Worm (Caenorhabditis elegans) whole organism, L2 larva: ENCODE results near the gene F58B3.6.

Source experiments
- R02D3.7 ChIP-seq: fragments of 150-350 bp; optimal IDR thresholded peaks from 2 replicates; lab custom pipeline; 2014; ENCODE audit warnings: missing biosample characterization, missing genetic modification characterization
- ZK546.5 ChIP-seq: sonication (generic microtip); optimal IDR thresholded peaks from 2 replicates; lab custom pipeline; 2017; ENCODE audit warnings: missing biosample characterization, missing genetic modification characterization
- alr-1 ChIP-seq: fragments of 150-350 bp; optimal IDR thresholded peaks from 2 replicates; lab custom pipeline; 2014; ENCODE audit warnings: missing biosample characterization, missing genetic modification characterization
- ama-1 ChIP-seq: fragments of 150-350 bp; optimal IDR thresholded peaks from 2 replicates; lab custom pipeline; 2018; ENCODE audit warnings: inconsistent platforms
- ceh-16 ChIP-seq: fragments of 150-350 bp; optimal IDR thresholded peaks from 2 replicates; lab custom pipeline; 2014; ENCODE audit warnings: missing biosample characterization, missing genetic modification characterization
- ceh-82 ChIP-seq: fragments of 150-350 bp; optimal IDR thresholded peaks from 2 replicates; lab custom pipeline; 2014; ENCODE audit warnings: missing biosample characterization, missing genetic modification characterization
- crh-2 ChIP-seq: sonication (generic microtip); optimal IDR thresholded peaks from 2 replicates; lab custom pipeline; 2017; ENCODE audit warnings: missing biosample characterization, missing genetic modification characterization
- egl-27 ChIP-seq: sonication (generic microtip); optimal IDR thresholded peaks from 3 replicates; lab custom pipeline; 2017; ENCODE audit warnings: missing biosample characterization, missing genetic modification reagents, missing genetic modification characterization
- elt-1 ChIP-seq: fragments of 150-350 bp; optimal IDR thresholded peaks from 2 replicates; lab custom pipeline; 2014; ENCODE audit warnings: missing biosample characterization, missing genetic modification characterization
- elt-3 ChIP-seq: sonication (generic microtip); optimal IDR thresholded peaks from 2 replicates; lab custom pipeline; 2017; ENCODE audit warnings: missing biosample characterization, missing genetic modification characterization
- fos-1 ChIP-seq: fragments of 150-350 bp; optimal IDR thresholded peaks from 2 replicates; lab custom pipeline; 2014; ENCODE audit warnings: missing biosample characterization, missing genetic modification characterization
- gmeb-1 ChIP-seq: fragments of 150-350 bp; optimal IDR thresholded peaks from 2 replicates; lab custom pipeline; 2014; ENCODE audit warnings: missing biosample characterization, missing genetic modification characterization
- lin-11 ChIP-seq: fragments of 150-350 bp; sonication (generic microtip); optimal IDR thresholded peaks from 2 replicates; lab custom pipeline; 2014; ENCODE audit warnings: missing biosample characterization, missing genetic modification characterization, inconsistent platforms, mixed read lengths
- lin-13 ChIP-seq: fragments of 150-350 bp; optimal IDR thresholded peaks from 2 replicates; lab custom pipeline; 2014; ENCODE audit warnings: missing biosample characterization, missing genetic modification reagents, missing genetic modification characterization
- lin-39 ChIP-seq: fragments of 150-350 bp; optimal IDR thresholded peaks from 2 replicates; lab custom pipeline; 2014; ENCODE audit warnings: missing biosample characterization, missing genetic modification reagents, missing genetic modification characterization
- mab-5 ChIP-seq: fragments of 150-350 bp; optimal IDR thresholded peaks from 2 replicates; lab custom pipeline; 2014; ENCODE audit warnings: missing biosample characterization, missing genetic modification characterization
- mbf-1 ChIP-seq: sonication (generic microtip); optimal IDR thresholded peaks from 2 replicates; lab custom pipeline; 2017; ENCODE audit warnings: missing biosample characterization, missing genetic modification characterization
- mdl-1 ChIP-seq, 2 experiments: fragments of 150-350 bp in 1 of 2; sonication (generic microtip) in 1 of 2; optimal IDR thresholded peaks; 2 replicates each; lab custom pipeline; 2017; ENCODE audit warnings: missing biosample characterization in 2 of 2, missing genetic modification characterization in 2 of 2
- nhr-10 ChIP-seq: sonication (generic microtip); optimal IDR thresholded peaks from 2 replicates; lab custom pipeline; 2017; ENCODE audit warnings: missing biosample characterization, missing genetic modification characterization
- nhr-11 ChIP-seq: fragments of 150-350 bp; optimal IDR thresholded peaks from 2 replicates; lab custom pipeline; 2014; ENCODE audit warnings: missing biosample characterization, missing genetic modification characterization
- nhr-12 ChIP-seq: fragments of 150-350 bp; optimal IDR thresholded peaks from 2 replicates; lab custom pipeline; 2014; ENCODE audit warnings: missing biosample characterization, missing genetic modification characterization
- nhr-21 ChIP-seq: fragments of 150-350 bp; optimal IDR thresholded peaks from 2 replicates; lab custom pipeline; 2014; ENCODE audit warnings: missing biosample characterization, missing genetic modification characterization
- nhr-23 ChIP-seq: fragments of 150-350 bp; optimal IDR thresholded peaks from 2 replicates; lab custom pipeline; 2014; ENCODE audit warnings: missing biosample characterization, missing genetic modification reagents, missing genetic modification characterization
- nhr-25 ChIP-seq: fragments of 150-350 bp; sonication (generic microtip); optimal IDR thresholded peaks from 3 replicates; lab custom pipeline; 2014; ENCODE audit warnings: missing biosample characterization, missing genetic modification characterization
- sem-4 ChIP-seq: fragments of 150-350 bp; optimal IDR thresholded peaks from 2 replicates; lab custom pipeline; 2014; ENCODE audit warnings: missing biosample characterization, missing genetic modification reagents, missing genetic modification characterization
- skn-1 ChIP-seq: sonication (generic microtip); optimal IDR thresholded peaks from 2 replicates; lab custom pipeline; 2017; ENCODE audit warnings: missing biosample characterization, missing genetic modification characterization
- sma-3 ChIP-seq: sonication (generic microtip); optimal IDR thresholded peaks from 2 replicates; lab custom pipeline; 2016; ENCODE audit warnings: missing genetic modification reagents, missing genetic modification characterization, missing compliant biosample characterization
- sma-9 ChIP-seq, 2 experiments: fragments of 150-350 bp in 1 of 2; sonication (generic microtip) in 1 of 2; optimal IDR thresholded peaks; 2 replicates each; lab custom pipeline; 2014 to 2016; ENCODE audit warnings: missing genetic modification characterization in 2 of 2, mild to moderate bottlenecking in 1 of 2, missing biosample characterization in 1 of 2, missing compliant biosample characterization in 1 of 2, missing genetic modification reagents in 1 of 2, moderate library complexity in 1 of 2
- snpc-4 ChIP-seq: fragments of 150-350 bp; optimal IDR thresholded peaks from 2 replicates; lab custom pipeline; 2014; ENCODE audit warnings: missing biosample characterization, missing genetic modification characterization
- unc-39 ChIP-seq: fragments of 150-350 bp; optimal IDR thresholded peaks from 2 replicates; lab custom pipeline; 2014; ENCODE audit warnings: missing biosample characterization, missing genetic modification characterization
- zag-1 ChIP-seq: fragments of 150-350 bp; optimal IDR thresholded peaks from 2 replicates; lab custom pipeline; 2014; ENCODE audit warnings: missing biosample characterization, missing genetic modification characterization
- ztf-11 ChIP-seq: sonication (generic microtip); optimal IDR thresholded peaks from 2 replicates; lab custom pipeline; 2017; ENCODE audit warnings: missing biosample characterization, missing genetic modification characterization
- ztf-4 ChIP-seq: fragments of 150-350 bp; optimal IDR thresholded peaks from 2 replicates; lab custom pipeline; 2014; ENCODE audit warnings: missing biosample characterization, missing genetic modification characterization

The F58B3.6 gene

DNA sequence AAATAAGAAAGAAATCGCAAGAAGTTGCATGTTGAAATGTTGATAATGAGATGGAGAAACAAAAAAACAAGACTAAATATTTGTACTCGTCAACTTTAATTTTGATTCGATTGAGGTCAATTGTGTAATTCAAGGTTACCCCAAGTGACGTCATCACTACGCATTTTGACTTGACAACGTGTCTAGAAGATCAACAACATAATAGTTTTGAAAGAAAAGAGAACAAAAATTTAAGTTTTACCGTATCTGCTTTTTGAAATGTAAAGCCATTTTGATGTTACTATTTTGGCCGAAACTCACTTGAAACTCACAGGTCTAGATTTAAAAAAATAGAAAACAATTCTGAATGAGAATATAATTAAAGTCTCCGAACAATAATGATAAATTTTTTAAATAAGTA lies 15.5 kb upstream of the F58B3.6 start, which contains the start of gene dsl-5:
Gene dsl-5, minus strand, starts transcription at position 101 of the 400 bp plus-strand sequence.
- TF ChIP-seq nhr-25 (tag; lab: Kevin White, UChicago) (peak; percentile 8), lin-11 (no peak)

DNA sequence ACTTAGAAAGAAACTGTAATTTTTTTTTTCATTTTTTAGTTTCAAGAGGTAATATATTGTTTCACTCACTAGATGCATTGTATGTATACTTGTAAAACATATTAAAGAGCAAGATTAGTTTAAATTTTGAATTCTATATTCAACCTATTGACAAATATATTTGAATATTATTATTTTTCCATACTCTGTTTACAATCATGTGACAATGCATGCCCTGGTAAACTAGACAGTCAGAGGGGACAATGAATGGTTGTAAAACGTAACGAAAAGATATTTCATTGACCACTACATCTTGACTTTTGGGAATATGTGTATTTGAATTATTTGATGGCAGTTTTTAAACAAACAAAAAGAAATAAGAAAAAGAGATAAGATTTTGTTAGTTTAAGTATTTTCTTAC lies 14.1 kb upstream of the F58B3.6 start:
- TF ChIP-seq zag-1 (tag; lab: Kevin White, UChicago) (no peak), crh-2 (tag; lab: Kevin White, UChicago) (no peak), snpc-4 (tag; lab: Kevin White, UChicago) (no peak), lin-39 (no peak), sma-3 (GFP tag; lab: Kevin White, UChicago) (no peak), ceh-82 (tag; lab: Kevin White, UChicago) (no peak), nhr-10 (tag; lab: Kevin White, UChicago) (no peak), mbf-1 (tag; lab: Kevin White, UChicago) (no peak), unc-39 (no peak)

DNA sequence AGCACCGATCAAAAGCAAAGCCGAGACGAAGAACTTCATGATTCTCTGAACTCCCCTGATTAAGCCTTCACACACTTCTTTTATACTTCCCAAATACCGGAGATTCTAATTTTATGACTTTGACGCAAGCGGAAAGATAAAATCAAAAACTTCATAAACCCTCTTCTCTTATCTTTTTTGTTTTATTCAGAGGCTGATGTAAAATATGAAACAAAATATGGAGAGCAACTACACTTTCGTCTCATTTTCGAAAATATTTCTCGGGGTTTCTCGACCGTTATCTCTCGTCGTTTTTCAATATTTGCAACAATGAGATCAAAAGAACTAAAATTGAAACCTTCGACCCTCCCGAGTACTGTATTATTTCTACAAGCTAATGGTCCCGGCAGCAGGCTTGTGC lies 13.4 kb upstream of the F58B3.6 start, which contains the start of gene lys-4:
Gene lys-4, minus strand, starts transcription at position 115 of the 400 bp plus-strand sequence.
- no peak for TF ChIP-seq skn-1 (tag; lab: Kevin White, UChicago)
- TF ChIP-seq fos-1 (tag; lab: Kevin White, UChicago) = peak; percentile 38
- TF ChIP-seq sma-9 (GFP tag; optimal IDR thresholded peaks at IDR 0.05; lab: Kevin White, UChicago) = peak; percentile 25
- TF ChIP-seq sma-9 (tag; optimal IDR thresholded peaks at IDR 0.05; lab: Kevin White, UChicago) = no peak

DNA sequence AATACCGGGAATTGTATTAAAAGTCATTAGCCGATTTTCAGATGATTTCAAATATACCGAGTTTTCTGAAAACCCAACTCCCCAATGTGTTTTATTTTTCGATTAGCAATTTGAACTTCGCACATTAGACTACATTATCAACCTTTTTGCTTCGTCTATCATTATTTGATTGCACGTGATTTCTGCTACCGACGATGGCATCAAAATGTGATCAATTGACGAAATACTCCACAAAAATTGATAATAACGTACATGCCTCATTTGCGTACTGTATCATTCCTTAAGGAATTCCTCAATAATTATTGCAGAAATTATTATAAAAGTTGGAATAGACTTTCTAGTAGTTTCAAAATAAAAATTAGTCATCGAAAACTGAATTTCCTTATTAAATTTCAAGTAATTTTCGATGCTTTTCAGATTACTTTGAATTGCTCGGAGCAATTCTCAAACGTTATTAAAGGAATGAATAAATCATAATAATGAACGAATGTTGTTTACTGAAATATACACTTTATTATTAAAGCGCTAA lies 12.6 kb upstream of the F58B3.6 start:
- TF ChIP-seq gmeb-1 (tag; lab: Kevin White, UChicago) = peak; percentile 7
- peak; percentile 27 for TF ChIP-seq crh-2 (tag; lab: Kevin White, UChicago)
- no peak for TF ChIP-seq unc-39
- TF ChIP-seq egl-27 = no peak
- peak; percentile 54 for TF ChIP-seq sma-9 (GFP tag; optimal IDR thresholded peaks at IDR 0.05; lab: Kevin White, UChicago)
- TF ChIP-seq sma-9 (tag; optimal IDR thresholded peaks at IDR 0.05; lab: Kevin White, UChicago) = no peak
- TF ChIP-seq fos-1 (tag; lab: Kevin White, UChicago) = peak; percentile 40

DNA sequence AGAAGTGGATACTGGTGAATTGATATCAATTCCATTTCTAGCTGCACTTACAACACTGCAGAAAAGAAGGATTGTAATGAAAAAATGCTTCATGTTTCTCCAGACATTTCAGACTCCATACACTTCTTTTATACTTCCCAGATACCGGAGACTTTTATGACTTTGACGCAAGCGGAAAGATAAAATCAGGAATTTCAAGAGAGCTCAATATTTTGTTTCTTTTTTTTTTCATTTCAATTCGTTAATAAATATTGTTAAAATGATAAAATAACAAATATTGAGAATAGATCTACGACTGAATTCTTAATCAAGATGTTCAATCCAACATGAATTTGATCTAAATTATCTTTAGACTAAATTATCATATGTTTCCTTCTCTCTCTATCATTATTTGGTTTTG lies 11.0 kb upstream of the F58B3.6 start, which contains the start of gene lys-5:
Gene lys-5, minus strand, starts transcription at position 101 of the 400 bp plus-strand sequence.
- TF ChIP-seq mab-5 (tag; lab: Kevin White, UChicago) (no peak), ceh-82 (tag; lab: Kevin White, UChicago) (no peak), nhr-25 (tag; lab: Kevin White, UChicago) (no peak), mdl-1 (tag; optimal IDR thresholded peaks at IDR 0.05; lab: Kevin White, UChicago) (no peak), lin-13 (GFP tag; lab: Kevin White, UChicago) (no peak), nhr-11 (no peak), R02D3.7 (tag; lab: Kevin White, UChicago) (no peak), nhr-10 (tag; lab: Kevin White, UChicago) (no peak), ceh-16 (tag; lab: Kevin White, UChicago) (no peak), alr-1 (tag; lab: Kevin White, UChicago) (no peak), sma-3 (GFP tag; lab: Kevin White, UChicago) (no peak), egl-27 (no peak), lin-39 (no peak), zag-1 (tag; lab: Kevin White, UChicago) (no peak), nhr-21 (tag; lab: Kevin White, UChicago) (no peak), sma-9 (GFP tag; optimal IDR thresholded peaks at IDR 0.05; lab: Kevin White, UChicago) (no peak), sma-9 (tag; optimal IDR thresholded peaks at IDR 0.05; lab: Kevin White, UChicago) (no peak), elt-3 (tag; lab: Kevin White, UChicago) (no peak), sem-4 (no peak), ztf-4 (no peak)
- TF ChIP-seq, all 48 proteins: peak for 0

DNA sequence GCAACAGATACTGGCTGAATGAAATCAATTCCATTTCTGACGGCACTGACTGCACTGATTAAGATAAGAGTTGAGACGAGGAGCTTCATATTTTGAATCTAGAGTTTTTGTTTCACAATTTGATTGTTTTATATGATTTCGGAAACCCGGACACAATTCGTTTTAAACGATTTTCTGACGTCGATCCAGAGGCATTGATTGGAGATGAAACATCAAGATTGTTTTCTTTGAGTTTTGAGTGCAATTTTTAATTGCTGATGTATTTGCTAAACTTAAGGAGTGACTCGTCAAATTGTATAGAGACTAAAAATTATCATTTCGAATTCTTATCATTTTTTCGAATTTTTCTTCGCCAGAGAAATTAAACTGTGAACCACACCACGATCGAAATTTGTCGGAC lies 8.6 kb upstream of the F58B3.6 start, which contains the start of gene lys-6:
Gene lys-6, minus strand, starts transcription at position 101 of the 400 bp plus-strand sequence.
- no peak for TF ChIP-seq elt-1 (tag; lab: Kevin White, UChicago)
- no peak for TF ChIP-seq ZK546.5 (tag; lab: Kevin White, UChicago)
- TF ChIP-seq sma-9 (GFP tag; optimal IDR thresholded peaks at IDR 0.05; lab: Kevin White, UChicago) = no peak
- TF ChIP-seq sma-9 (tag; optimal IDR thresholded peaks at IDR 0.05; lab: Kevin White, UChicago) = no peak
- no peak for TF ChIP-seq ama-1 (lab: Kevin White, UChicago)
- no peak for TF ChIP-seq nhr-23 (tag; lab: Kevin White, UChicago)
- no peak for TF ChIP-seq nhr-12 (tag; lab: Kevin White, UChicago)
- TF ChIP-seq lin-39 = no peak
- TF ChIP-seq lin-11 = no peak
- TF ChIP-seq egl-27 = no peak
- TF ChIP-seq ztf-11 (tag; lab: Kevin White, UChicago) = no peak
